Worm (Caenorhabditis elegans) whole organism, mixed stage, embryonic: Measurements from ENCODE around the gene unc-71.

ENCODE experiments used
- M03D4.4 ChIP-seq: sonication (generic microtip); optimal IDR thresholded peaks from 2 replicates; lab custom pipeline; 2017; ENCODE audit warnings: mild to moderate bottlenecking, missing genetic modification characterization, missing compliant biosample characterization
- bed-3 ChIP-seq: fragments of 200-800 bp; sonication (Bioruptor generic); optimal IDR thresholded peaks from 3 replicates; lab custom pipeline; 2018; ENCODE audit warnings: mild to moderate bottlenecking, missing genetic modification characterization, moderate library complexity, missing compliant biosample characterization
- blmp-1 ChIP-seq: fragments of 150-350 bp; optimal IDR thresholded peaks from 2 replicates; lab custom pipeline; 2014; ENCODE audit warnings: missing biosample characterization, missing genetic modification characterization
- ceh-39 ChIP-seq: fragments of 150-350 bp; optimal IDR thresholded peaks from 2 replicates; lab custom pipeline; 2014; ENCODE audit warnings: missing biosample characterization, missing genetic modification characterization
- ceh-43 ChIP-seq: fragments of 200-800 bp; sonication (Bioruptor generic); optimal IDR thresholded peaks from 2 replicates; lab custom pipeline; 2018; ENCODE audit warnings: mild to moderate bottlenecking, missing genetic modification characterization, moderate library complexity, missing compliant biosample characterization
- ceh-83 ChIP-seq: fragments of 200-800 bp; sonication (Bioruptor generic); optimal IDR thresholded peaks from 2 replicates; lab custom pipeline; 2018; ENCODE audit warnings: mild to moderate bottlenecking, missing genetic modification characterization, missing compliant biosample characterization
- ces-1 ChIP-seq: fragments of 150-350 bp; optimal IDR thresholded peaks from 2 replicates; lab custom pipeline; 2014; ENCODE audit warnings: missing biosample characterization, missing genetic modification reagents, missing genetic modification characterization
- cnd-1 ChIP-seq: fragments of 200-800 bp; sonication (Bioruptor generic); optimal IDR thresholded peaks from 2 replicates; lab custom pipeline; 2018; ENCODE audit warnings: mild to moderate bottlenecking, missing genetic modification characterization, missing compliant biosample characterization
- drap-1 ChIP-seq: fragments of 200-800 bp; sonication (Bioruptor generic); optimal IDR thresholded peaks from 3 replicates; lab custom pipeline; 2018; ENCODE audit warnings: mild to moderate bottlenecking, missing genetic modification characterization, missing compliant biosample characterization
- elt-1 ChIP-seq: sonication (generic microtip); optimal IDR thresholded peaks from 2 replicates; lab custom pipeline; 2017; ENCODE audit warnings: missing genetic modification characterization, mild to moderate bottlenecking, missing compliant biosample characterization, antibody characterized with exemption, moderate library complexity, borderline replicate concordance; ENCODE audit not compliant: insufficient read depth
- elt-3 ChIP-seq: fragments of 150-350 bp; optimal IDR thresholded peaks from 2 replicates; lab custom pipeline; 2014; ENCODE audit warnings: missing biosample characterization, missing genetic modification characterization
- flh-1 ChIP-seq: fragments of 200-800 bp; sonication (Bioruptor generic); optimal IDR thresholded peaks from 2 replicates; lab custom pipeline; 2018; ENCODE audit warnings: mild to moderate bottlenecking, missing genetic modification characterization, moderate library complexity, missing compliant biosample characterization
- ham-2 ChIP-seq: fragments of 200-800 bp; sonication (Bioruptor generic); optimal IDR thresholded peaks from 2 replicates; lab custom pipeline; 2018; ENCODE audit warnings: mild to moderate bottlenecking, missing genetic modification characterization, missing compliant biosample characterization
- hlh-1 ChIP-seq: fragments of 150-350 bp; optimal IDR thresholded peaks from 2 replicates; lab custom pipeline; 2014; ENCODE audit warnings: missing biosample characterization, missing genetic modification reagents, missing genetic modification characterization
- lin-13 ChIP-seq: fragments of 150-350 bp; optimal IDR thresholded peaks from 2 replicates; lab custom pipeline; 2014; ENCODE audit warnings: missing biosample characterization, missing genetic modification characterization
- lin-32 ChIP-seq: fragments of 200-800 bp; sonication (Bioruptor generic); optimal IDR thresholded peaks from 2 replicates; lab custom pipeline; 2018; ENCODE audit warnings: mild to moderate bottlenecking, missing genetic modification characterization, missing compliant biosample characterization
- lsy-2 ChIP-seq: fragments of 150-350 bp; optimal IDR thresholded peaks from 2 replicates; lab custom pipeline; 2014; ENCODE audit warnings: missing biosample characterization, missing genetic modification characterization
- mab-5 ChIP-seq: fragments of 150-350 bp; optimal IDR thresholded peaks from 2 replicates; lab custom pipeline; 2014; ENCODE audit warnings: missing biosample characterization, missing genetic modification characterization
- mep-1 ChIP-seq: fragments of 150-350 bp; optimal IDR thresholded peaks from 2 replicates; lab custom pipeline; 2017; ENCODE audit warnings: missing biosample characterization, missing genetic modification reagents, missing genetic modification characterization, inconsistent platforms
- mls-2 ChIP-seq: sonication (generic microtip); optimal IDR thresholded peaks from 2 replicates; lab custom pipeline; 2016; ENCODE audit warnings: mild to moderate bottlenecking, missing genetic modification characterization, moderate library complexity, missing compliant biosample characterization
- nhr-12 ChIP-seq: fragments of 150-350 bp; optimal IDR thresholded peaks from 2 replicates; lab custom pipeline; 2014; ENCODE audit warnings: missing biosample characterization, missing genetic modification characterization
- nhr-2 ChIP-seq: fragments of 150-350 bp; optimal IDR thresholded peaks from 2 replicates; lab custom pipeline; 2014; ENCODE audit warnings: missing biosample characterization, missing genetic modification characterization
- nhr-237 ChIP-seq: fragments of 150-350 bp; optimal IDR thresholded peaks from 2 replicates; lab custom pipeline; 2014; ENCODE audit warnings: missing biosample characterization, missing genetic modification characterization
- nhr-28 ChIP-seq: fragments of 150-350 bp; optimal IDR thresholded peaks from 2 replicates; lab custom pipeline; 2014; ENCODE audit warnings: missing biosample characterization, missing genetic modification characterization
- nhr-76 ChIP-seq: sonication (generic microtip); optimal IDR thresholded peaks from 2 replicates; lab custom pipeline; 2017; ENCODE audit warnings: missing biosample characterization, missing genetic modification characterization
- pha-4 ChIP-seq: fragments of 150-350 bp; optimal IDR thresholded peaks from 2 replicates; lab custom pipeline; 2018; ENCODE audit warnings: missing biosample characterization, missing genetic modification reagents, missing genetic modification characterization
- snpc-4 ChIP-seq: fragments of 150-350 bp; optimal IDR thresholded peaks from 2 replicates; lab custom pipeline; 2014; ENCODE audit warnings: missing biosample characterization, missing genetic modification characterization
- sptf-1 ChIP-seq: sonication (generic microtip); optimal IDR thresholded peaks from 2 replicates; lab custom pipeline; 2017; ENCODE audit warnings: mild to moderate bottlenecking, missing genetic modification characterization, moderate library complexity, missing compliant biosample characterization
- unc-120 ChIP-seq: sonication (generic microtip); optimal IDR thresholded peaks from 2 replicates; lab custom pipeline; 2017; ENCODE audit warnings: missing genetic modification characterization, missing compliant biosample characterization; ENCODE audit not compliant: poor library complexity, severe bottlenecking
- unc-39 ChIP-seq: fragments of 150-350 bp; optimal IDR thresholded peaks from 2 replicates; lab custom pipeline; 2014; ENCODE audit warnings: missing biosample characterization, missing genetic modification characterization
- unc-62 ChIP-seq: fragments of 150-350 bp; optimal IDR thresholded peaks from 2 replicates; lab custom pipeline; 2014; ENCODE audit warnings: missing biosample characterization, missing genetic modification reagents, missing genetic modification characterization
- zip-8 ChIP-seq: fragments of 150-350 bp; optimal IDR thresholded peaks from 2 replicates; lab custom pipeline; 2014; ENCODE audit warnings: missing biosample characterization, missing genetic modification characterization
- ztf-11 ChIP-seq: fragments of 150-350 bp; optimal IDR thresholded peaks from 2 replicates; lab custom pipeline; 2014; ENCODE audit warnings: missing biosample characterization, missing genetic modification characterization

Gene unc-71

ce11 chrIII:12864648-12865047, 26.9 kb downstream of the unc-71 start, which contains the start of gene Y37D8A.8:
TSS of gene Y37D8A.8 (plus strand) at chrIII:12864948.
- no peak for TF ChIP-seq zip-8 (tag; lab: Kevin White, UChicago)
- no peak for TF ChIP-seq nhr-237 (tag; lab: Kevin White, UChicago)
- TF ChIP-seq lin-32 (GFP tag; lab: Kevin White, UChicago) = no peak
- no peak for TF ChIP-seq hlh-1 (tag; lab: Kevin White, UChicago)
- TF ChIP-seq ceh-83 (GFP tag; lab: Kevin White, UChicago) = no peak
- TF ChIP-seq ces-1 (GFP tag; lab: Kevin White, UChicago) = no peak
- TF ChIP-seq drap-1 (GFP tag; lab: Kevin White, UChicago) = no peak
- no peak for TF ChIP-seq unc-39 (tag; lab: Kevin White, UChicago)
- no peak for TF ChIP-seq lsy-2 (tag; lab: Kevin White, UChicago)
- no peak for TF ChIP-seq ceh-39 (tag; lab: Kevin White, UChicago)
- TF ChIP-seq M03D4.4 (tag; lab: Kevin White, UChicago) = no peak
- no peak for TF ChIP-seq ceh-43

DNA sequence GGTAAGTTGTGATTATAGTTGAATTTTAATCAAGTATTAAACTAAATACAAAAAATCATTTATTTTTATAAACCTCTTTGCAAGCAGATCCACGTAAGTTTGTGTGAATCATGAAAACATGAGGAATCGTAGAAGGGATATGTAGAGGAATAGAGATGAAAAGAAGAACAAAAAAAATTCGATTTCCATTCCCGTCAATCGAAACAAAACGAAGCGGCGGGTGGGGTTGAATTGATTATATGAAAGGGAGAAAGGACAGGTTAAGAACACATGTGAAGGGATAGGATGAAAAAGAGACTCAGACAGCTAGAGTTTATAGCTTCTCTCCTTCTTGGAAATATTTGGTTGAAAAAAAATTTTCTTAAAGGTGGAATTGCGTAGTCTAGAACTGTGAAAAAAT, 31.4 kb downstream of the unc-71 start:
- no peak for TF ChIP-seq ceh-39 (tag; lab: Kevin White, UChicago)
- TF ChIP-seq lin-13 = no peak
- no peak for TF ChIP-seq elt-1 (tag; lab: Kevin White, UChicago)
- TF ChIP-seq nhr-12 (tag; lab: Kevin White, UChicago) = no peak
- TF ChIP-seq ceh-43 = no peak
- TF ChIP-seq ceh-83 (GFP tag; lab: Kevin White, UChicago) = no peak

DNA sequence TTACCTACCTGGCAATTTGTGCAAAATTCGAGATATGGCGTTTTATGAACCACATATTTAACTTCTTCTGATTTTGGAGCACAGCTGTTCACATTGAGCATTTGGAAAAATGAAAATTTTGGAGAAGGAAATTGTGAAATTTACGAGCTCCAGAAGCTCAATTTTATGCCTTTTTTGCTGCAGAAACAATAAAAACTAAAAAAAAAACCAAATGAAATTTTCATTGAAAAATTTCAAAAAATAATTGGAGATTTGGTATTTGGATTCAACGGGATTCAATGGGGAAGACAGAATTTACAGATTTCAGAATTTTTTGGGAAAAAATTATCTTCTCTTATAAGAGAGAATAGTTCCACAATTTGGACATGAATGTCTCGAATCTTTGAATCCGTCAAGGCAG, 34.9 kb downstream of the unc-71 start, which contains the start of gene Y37D8A.26:
Gene Y37D8A.26, minus strand, starts transcription at position 101 of the 400 bp plus-strand sequence.
- TF ChIP-seq mep-1 (tag; lab: Kevin White, UChicago) (no peak), ztf-11 (tag; lab: Kevin White, UChicago) (no peak), ham-2 (GFP tag; lab: Kevin White, UChicago) (no peak), nhr-237 (tag; lab: Kevin White, UChicago) (no peak), pha-4 (tag; lab: Kevin White, UChicago) (no peak), elt-3 (tag; lab: Kevin White, UChicago) (no peak)

DNA sequence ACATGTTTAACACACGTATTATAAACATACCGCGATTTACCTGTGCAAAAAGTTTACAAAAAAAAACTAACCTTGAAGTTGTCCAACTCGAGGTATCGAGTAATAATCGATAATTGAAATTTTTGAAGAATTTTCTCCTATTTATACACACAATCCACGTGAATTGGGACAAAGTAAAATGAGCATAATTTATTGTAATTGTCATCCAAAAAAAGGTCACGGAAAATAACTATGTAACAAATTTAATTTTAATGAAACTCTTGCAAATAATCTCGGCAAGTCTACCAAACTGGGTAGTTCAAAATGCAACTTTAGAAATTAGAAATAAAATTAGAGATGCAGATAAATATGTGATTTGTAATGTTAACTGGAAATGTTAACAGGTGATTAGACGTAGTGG, 36.1 kb downstream of the unc-71 start, which contains the start of gene Y37D8A.5:
Gene Y37D8A.5, minus strand, starts transcription at position 101 of the 400 bp plus-strand sequence.
- no peak for TF ChIP-seq ham-2 (GFP tag; lab: Kevin White, UChicago)
- no peak for TF ChIP-seq elt-3 (tag; lab: Kevin White, UChicago)
- no peak for TF ChIP-seq mep-1 (tag; lab: Kevin White, UChicago)
- no peak for TF ChIP-seq ces-1 (GFP tag; lab: Kevin White, UChicago)
- TF ChIP-seq mls-2 (tag; lab: Kevin White, UChicago) = no peak
- no peak for TF ChIP-seq ceh-83 (GFP tag; lab: Kevin White, UChicago)
- TF ChIP-seq mab-5 = no peak

DNA sequence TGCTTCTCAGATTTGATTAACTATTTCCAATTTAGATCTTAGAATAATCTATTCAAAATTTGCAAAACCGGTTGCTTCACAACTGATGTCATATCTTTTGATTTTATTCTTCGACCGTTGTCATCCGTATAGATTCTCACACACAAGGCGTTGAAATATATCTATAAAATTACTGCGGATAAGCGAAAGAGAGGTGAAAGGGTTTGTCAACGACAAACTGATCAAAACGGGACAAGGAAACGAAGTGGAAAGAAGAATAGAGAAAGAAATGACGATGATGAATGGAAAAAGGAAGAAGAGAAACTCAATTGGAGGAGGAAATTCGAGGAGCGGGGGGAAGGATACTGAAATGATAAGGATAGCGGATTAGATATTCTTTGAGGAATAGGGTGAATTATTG, 40.5 kb downstream of the unc-71 start:
- TF ChIP-seq cnd-1 (tag; lab: Kevin White, UChicago) = no peak
- TF ChIP-seq nhr-237 (tag; lab: Kevin White, UChicago) = peak; percentile 61
- no peak for TF ChIP-seq ztf-11 (tag; lab: Kevin White, UChicago)
- peak; percentile 34 for TF ChIP-seq blmp-1 (tag; lab: Kevin White, UChicago)
- peak; percentile 15 for TF ChIP-seq elt-3 (tag; lab: Kevin White, UChicago)
- TF ChIP-seq unc-39 (tag; lab: Kevin White, UChicago) = no peak
- no peak for TF ChIP-seq flh-1 (GFP tag; lab: Kevin White, UChicago)
- no peak for TF ChIP-seq pha-4 (tag; lab: Kevin White, UChicago)
- TF ChIP-seq nhr-12 (tag; lab: Kevin White, UChicago) = no peak
- TF ChIP-seq sptf-1 (tag; lab: Kevin White, UChicago) = no peak
- no peak for TF ChIP-seq unc-120 (tag; lab: Kevin White, UChicago)
- TF ChIP-seq mab-5 = no peak
- TF ChIP-seq unc-62 (GFP tag; lab: Kevin White, UChicago) = peak; percentile 36

DNA sequence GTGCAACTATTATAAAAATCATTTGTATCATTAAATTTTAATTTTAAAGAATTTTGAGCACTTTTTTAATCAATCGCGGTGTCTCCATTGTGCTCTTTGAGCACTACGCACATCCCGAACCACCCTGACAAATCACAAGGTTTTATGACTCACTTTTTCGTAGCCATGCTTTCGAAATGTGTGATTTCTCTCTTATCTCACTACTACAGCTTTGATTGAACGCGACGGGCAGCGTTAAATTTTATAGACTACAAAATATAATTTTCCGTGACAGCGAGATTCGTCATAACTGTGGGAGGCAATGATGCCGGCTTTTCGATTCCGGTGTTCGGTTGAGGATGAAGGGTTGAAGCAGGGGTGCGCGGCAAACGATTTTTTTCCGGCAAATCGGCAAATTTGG, 41.8 kb downstream of the unc-71 start:
- TF ChIP-seq zip-8 (tag; lab: Kevin White, UChicago) (no peak), bed-3 (no peak), M03D4.4 (tag; lab: Kevin White, UChicago) (no peak), snpc-4 (tag; lab: Kevin White, UChicago) (no peak), lsy-2 (tag; lab: Kevin White, UChicago) (no peak), nhr-28 (no peak), nhr-12 (tag; lab: Kevin White, UChicago) (no peak), ces-1 (GFP tag; lab: Kevin White, UChicago) (no peak), nhr-2 (tag; lab: Kevin White, UChicago) (no peak), unc-62 (GFP tag; lab: Kevin White, UChicago) (no peak), ham-2 (GFP tag; lab: Kevin White, UChicago) (no peak), pha-4 (tag; lab: Kevin White, UChicago) (no peak), elt-1 (tag; lab: Kevin White, UChicago) (no peak), unc-120 (tag; lab: Kevin White, UChicago) (no peak), hlh-1 (tag; lab: Kevin White, UChicago) (no peak), ceh-83 (GFP tag; lab: Kevin White, UChicago) (no peak), unc-39 (tag; lab: Kevin White, UChicago) (no peak), nhr-76 (tag; lab: Kevin White, UChicago) (no peak), sptf-1 (tag; lab: Kevin White, UChicago) (no peak)
